Worm (Caenorhabditis elegans) whole organism, L2 larva: ENCODE data around the gene F35B12.9.

ENCODE experiments used
- F13H6.1 ChIP-seq: sonication (generic microtip); optimal IDR thresholded peaks from 2 replicates; lab custom pipeline; 2016; ENCODE audit warnings: missing genetic modification characterization, missing compliant biosample characterization
- alr-1 ChIP-seq: fragments of 150-350 bp; optimal IDR thresholded peaks from 2 replicates; lab custom pipeline; 2014; ENCODE audit warnings: missing biosample characterization, missing genetic modification characterization
- aly-2 ChIP-seq: fragments of 150-350 bp; optimal IDR thresholded peaks from 2 replicates; lab custom pipeline; 2014; ENCODE audit warnings: missing biosample characterization, missing genetic modification characterization
- ama-1 ChIP-seq: fragments of 150-350 bp; optimal IDR thresholded peaks from 2 replicates; lab custom pipeline; 2018; ENCODE audit warnings: inconsistent platforms
- blmp-1 ChIP-seq: sonication (generic microtip); optimal IDR thresholded peaks from 2 replicates; lab custom pipeline; 2017; ENCODE audit warnings: missing genetic modification characterization, mild to moderate bottlenecking, missing compliant biosample characterization, antibody characterized with exemption, moderate library complexity; ENCODE audit not compliant: insufficient read depth
- ceh-82 ChIP-seq: fragments of 150-350 bp; optimal IDR thresholded peaks from 2 replicates; lab custom pipeline; 2014; ENCODE audit warnings: missing biosample characterization, missing genetic modification characterization
- egl-27 ChIP-seq: sonication (generic microtip); optimal IDR thresholded peaks from 3 replicates; lab custom pipeline; 2017; ENCODE audit warnings: missing biosample characterization, missing genetic modification reagents, missing genetic modification characterization
- elt-3 ChIP-seq: sonication (generic microtip); optimal IDR thresholded peaks from 2 replicates; lab custom pipeline; 2017; ENCODE audit warnings: missing biosample characterization, missing genetic modification characterization
- lin-11 ChIP-seq: fragments of 150-350 bp; sonication (generic microtip); optimal IDR thresholded peaks from 2 replicates; lab custom pipeline; 2014; ENCODE audit warnings: missing biosample characterization, missing genetic modification characterization, inconsistent platforms, mixed read lengths
- lin-13 ChIP-seq: fragments of 150-350 bp; optimal IDR thresholded peaks from 2 replicates; lab custom pipeline; 2014; ENCODE audit warnings: missing biosample characterization, missing genetic modification reagents, missing genetic modification characterization
- lin-39 ChIP-seq: fragments of 150-350 bp; optimal IDR thresholded peaks from 2 replicates; lab custom pipeline; 2014; ENCODE audit warnings: missing biosample characterization, missing genetic modification reagents, missing genetic modification characterization
- mab-5 ChIP-seq: fragments of 150-350 bp; optimal IDR thresholded peaks from 2 replicates; lab custom pipeline; 2014; ENCODE audit warnings: missing biosample characterization, missing genetic modification characterization
- mbf-1 ChIP-seq: sonication (generic microtip); optimal IDR thresholded peaks from 2 replicates; lab custom pipeline; 2017; ENCODE audit warnings: missing biosample characterization, missing genetic modification characterization
- mdl-1 ChIP-seq, 2 experiments: fragments of 150-350 bp in 1 of 2; sonication (generic microtip) in 1 of 2; optimal IDR thresholded peaks; 2 replicates each; lab custom pipeline; 2017; ENCODE audit warnings: missing biosample characterization in 2 of 2, missing genetic modification characterization in 2 of 2
- nhr-11 ChIP-seq: fragments of 150-350 bp; optimal IDR thresholded peaks from 2 replicates; lab custom pipeline; 2014; ENCODE audit warnings: missing biosample characterization, missing genetic modification characterization
- nhr-12 ChIP-seq: fragments of 150-350 bp; optimal IDR thresholded peaks from 2 replicates; lab custom pipeline; 2014; ENCODE audit warnings: missing biosample characterization, missing genetic modification characterization
- nhr-129 ChIP-seq: fragments of 150-350 bp; optimal IDR thresholded peaks from 2 replicates; lab custom pipeline; 2014; ENCODE audit warnings: missing biosample characterization, missing genetic modification characterization
- nhr-21 ChIP-seq: fragments of 150-350 bp; optimal IDR thresholded peaks from 2 replicates; lab custom pipeline; 2014; ENCODE audit warnings: missing biosample characterization, missing genetic modification characterization
- nhr-23 ChIP-seq: fragments of 150-350 bp; optimal IDR thresholded peaks from 2 replicates; lab custom pipeline; 2014; ENCODE audit warnings: missing biosample characterization, missing genetic modification reagents, missing genetic modification characterization
- nhr-237 ChIP-seq: fragments of 150-350 bp; optimal IDR thresholded peaks from 2 replicates; lab custom pipeline; 2014; ENCODE audit warnings: missing biosample characterization, missing genetic modification characterization
- nhr-6 ChIP-seq: fragments of 150-350 bp; optimal IDR thresholded peaks from 2 replicates; lab custom pipeline; 2014; ENCODE audit warnings: missing biosample characterization, missing genetic modification characterization
- nhr-77 ChIP-seq: fragments of 150-350 bp; optimal IDR thresholded peaks from 2 replicates; lab custom pipeline; 2014; ENCODE audit warnings: missing biosample characterization, missing genetic modification characterization
- skn-1 ChIP-seq: sonication (generic microtip); optimal IDR thresholded peaks from 2 replicates; lab custom pipeline; 2017; ENCODE audit warnings: missing biosample characterization, missing genetic modification characterization
- sma-9 ChIP-seq, 2 experiments: fragments of 150-350 bp in 1 of 2; sonication (generic microtip) in 1 of 2; optimal IDR thresholded peaks; 2 replicates each; lab custom pipeline; 2014 to 2016; ENCODE audit warnings: missing genetic modification characterization in 2 of 2, mild to moderate bottlenecking in 1 of 2, missing biosample characterization in 1 of 2, missing compliant biosample characterization in 1 of 2, missing genetic modification reagents in 1 of 2, moderate library complexity in 1 of 2
- snpc-4 ChIP-seq: fragments of 150-350 bp; optimal IDR thresholded peaks from 2 replicates; lab custom pipeline; 2014; ENCODE audit warnings: missing biosample characterization, missing genetic modification characterization
- unc-62 ChIP-seq: fragments of 150-350 bp; optimal IDR thresholded peaks from 2 replicates; lab custom pipeline; 2014; ENCODE audit warnings: missing biosample characterization, missing genetic modification reagents, missing genetic modification characterization
- zag-1 ChIP-seq: fragments of 150-350 bp; optimal IDR thresholded peaks from 2 replicates; lab custom pipeline; 2014; ENCODE audit warnings: missing biosample characterization, missing genetic modification characterization
- ztf-1 ChIP-seq: fragments of 200-800 bp; sonication (Bioruptor generic); conservative IDR thresholded peaks from 2 replicates; pipeline ENCODE4 v1.3.6; 2022; ENCODE audit warnings: missing genetic modification characterization, missing compliant biosample characterization
- ztf-11 ChIP-seq: sonication (generic microtip); optimal IDR thresholded peaks from 2 replicates; lab custom pipeline; 2017; ENCODE audit warnings: missing biosample characterization, missing genetic modification characterization
- ztf-4 ChIP-seq: fragments of 150-350 bp; optimal IDR thresholded peaks from 2 replicates; lab custom pipeline; 2014; ENCODE audit warnings: missing biosample characterization, missing genetic modification characterization

Gene F35B12.9

DNA sequence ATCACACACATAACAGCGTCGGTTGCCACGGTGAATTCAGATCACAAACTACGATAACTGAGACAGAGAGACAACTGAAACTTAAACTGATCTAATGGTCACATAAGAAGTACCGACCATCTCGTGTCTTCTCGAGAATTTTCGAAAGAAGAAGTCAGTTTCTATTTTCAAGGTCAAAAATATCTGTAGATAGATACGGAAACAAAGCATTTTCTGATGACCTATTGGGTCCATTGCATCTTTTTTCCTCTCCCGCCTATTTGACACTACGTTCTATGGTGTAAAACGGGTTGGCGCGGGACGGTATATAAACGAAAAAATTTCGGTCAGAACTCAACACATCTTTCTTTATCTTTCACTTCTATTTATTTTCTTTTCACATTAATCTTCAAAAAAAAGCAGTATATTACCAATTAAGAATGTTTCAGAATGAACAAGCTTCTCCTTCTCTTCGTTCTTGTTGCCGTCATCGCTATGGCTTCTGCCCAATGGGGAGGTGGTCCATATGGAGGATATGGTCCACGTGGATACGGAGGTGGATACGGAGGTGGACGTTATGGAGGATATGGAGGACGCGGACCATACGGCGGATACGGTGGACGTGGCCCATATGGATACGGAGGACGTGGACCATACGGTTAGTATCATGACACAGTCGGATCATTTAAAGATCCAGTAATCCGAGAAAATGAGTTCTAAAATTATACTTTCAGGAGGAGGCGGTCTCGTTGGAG lies 15.1 kb downstream of the F35B12.9 start, which contains the start of gene nlp-24 (continued):
- peak; percentile 49 for TF ChIP-seq nhr-6 (tag; lab: Kevin White, UChicago)
- TF ChIP-seq nhr-11, result no peak
- no peak for TF ChIP-seq nhr-77 (tag; lab: Kevin White, UChicago)
- TF ChIP-seq sma-9 (GFP tag; optimal IDR thresholded peaks at IDR 0.05; lab: Kevin White, UChicago), result peak; percentile 72
- TF ChIP-seq sma-9 (tag; optimal IDR thresholded peaks at IDR 0.05; lab: Kevin White, UChicago), result no peak
- no peak for TF ChIP-seq lin-13 (GFP tag; lab: Kevin White, UChicago)
- TF ChIP-seq mbf-1 (tag; lab: Kevin White, UChicago), result no peak

DNA sequence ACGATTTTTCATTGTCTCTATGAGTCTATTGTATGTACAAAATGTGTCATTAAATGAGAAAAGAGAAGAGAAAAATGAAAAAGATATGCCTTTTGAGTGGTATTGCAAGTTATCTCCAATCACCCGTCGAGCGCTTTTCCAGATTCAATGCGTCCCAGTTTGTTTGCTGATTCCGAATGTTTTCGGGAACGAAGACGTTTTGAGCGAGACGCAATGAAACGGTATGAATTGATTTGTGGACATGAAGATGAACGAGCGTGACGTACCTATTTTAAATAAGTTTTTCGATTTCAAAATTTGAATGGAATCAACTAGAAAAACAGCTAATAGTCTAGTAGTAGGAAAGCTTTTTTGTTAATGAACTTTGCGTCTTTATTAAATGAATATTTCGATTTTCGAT lies 15.8 kb downstream of the F35B12.9 start:
- TF ChIP-seq ceh-82 (tag; lab: Kevin White, UChicago) (no peak), mbf-1 (tag; lab: Kevin White, UChicago) (no peak), nhr-129 (no peak), nhr-6 (tag; lab: Kevin White, UChicago) (no peak), blmp-1 (tag; lab: Kevin White, UChicago) (peak; percentile 4), F13H6.1 (tag; lab: Kevin White, UChicago) (no peak), lin-11 (tag; lab: Kevin White, UChicago) (no peak), nhr-237 (tag; lab: Kevin White, UChicago) (peak; percentile 5), nhr-21 (tag; lab: Kevin White, UChicago) (peak; percentile 4), elt-3 (tag; lab: Kevin White, UChicago) (no peak), ama-1 (lab: Kevin White, UChicago) (peak; percentile 53), mdl-1 (tag; optimal IDR thresholded peaks at IDR 0.05; lab: Kevin White, UChicago) (no peak), aly-2 (no peak)

DNA sequence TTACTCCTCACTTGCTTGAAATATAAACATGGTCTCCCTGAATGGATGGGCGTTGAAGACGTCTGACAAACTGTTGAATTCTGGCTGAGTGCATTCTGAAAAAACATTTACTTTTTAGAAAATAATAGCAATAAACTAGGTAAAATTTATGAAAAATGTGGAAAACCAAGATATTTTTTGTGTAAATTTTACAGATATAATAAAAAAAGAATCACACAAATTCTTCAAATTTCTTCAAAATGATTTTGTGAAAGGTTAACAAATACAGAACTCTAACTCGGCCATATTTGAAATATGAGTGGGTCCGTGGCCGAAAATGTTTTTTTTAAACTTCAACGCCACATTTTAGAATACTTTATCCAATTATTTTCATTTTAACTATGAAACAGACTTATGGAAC lies 17.2 kb downstream of the F35B12.9 start, which contains the start of gene glb-15:
Gene glb-15, minus strand, starts transcription at position 101 of the 400 bp plus-strand sequence.
- no peak for TF ChIP-seq lin-39 (tag; lab: Kevin White, UChicago)
- no peak for TF ChIP-seq nhr-23 (tag; lab: Kevin White, UChicago)
- TF ChIP-seq snpc-4 (tag; lab: Kevin White, UChicago), result no peak
- no peak for TF ChIP-seq unc-62 (GFP tag; lab: Kevin White, UChicago)

DNA sequence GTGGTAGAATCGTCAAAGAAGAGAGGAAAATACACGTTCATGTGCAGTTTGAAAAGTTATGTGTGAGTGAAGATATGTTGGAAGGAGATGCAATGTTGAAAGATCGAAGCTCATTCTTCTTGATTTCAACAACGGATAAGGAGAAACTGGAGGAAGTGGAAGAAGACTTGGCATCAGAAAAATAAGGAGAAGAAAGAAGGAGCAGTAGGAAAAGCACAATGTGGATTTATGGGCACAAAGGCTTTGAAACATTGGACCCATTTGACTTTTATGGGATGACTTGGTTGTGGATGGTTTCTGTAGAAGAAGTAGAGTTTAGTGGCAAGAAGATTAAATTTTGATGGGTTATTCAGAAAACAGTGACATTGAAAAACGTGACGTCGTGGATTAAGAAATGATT lies 19.1 kb downstream of the F35B12.9 start:
- TF ChIP-seq zag-1 (tag; lab: Kevin White, UChicago), result no peak
- TF ChIP-seq alr-1 (tag; lab: Kevin White, UChicago), result no peak
- TF ChIP-seq mab-5 (tag; lab: Kevin White, UChicago), result peak; percentile 58
- TF ChIP-seq sma-9 (GFP tag; optimal IDR thresholded peaks at IDR 0.05; lab: Kevin White, UChicago), result no peak
- no peak for TF ChIP-seq sma-9 (tag; optimal IDR thresholded peaks at IDR 0.05; lab: Kevin White, UChicago)
- no peak for TF ChIP-seq mdl-1 (tag; optimal IDR thresholded peaks at IDR 0.05; lab: Kevin White, UChicago)

DNA sequence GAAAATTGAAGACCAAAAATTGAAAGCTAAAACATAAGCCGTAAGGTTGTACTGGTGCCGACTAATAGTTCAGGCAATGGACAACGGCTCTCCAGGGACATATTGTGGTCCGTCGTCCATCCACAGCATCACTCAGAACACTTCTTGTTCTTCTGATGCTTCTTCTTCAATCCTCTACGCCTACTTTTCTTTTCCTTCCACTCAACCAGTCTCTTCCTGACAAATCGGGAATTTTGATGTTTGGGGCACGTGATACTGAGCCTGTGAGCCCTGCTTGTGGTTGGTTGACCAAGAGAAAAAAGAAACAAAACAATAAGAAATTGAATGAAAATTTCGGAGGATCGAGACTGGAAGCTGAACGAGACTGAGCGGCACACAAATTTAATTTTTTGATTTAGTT lies 20.3 kb downstream of the F35B12.9 start:
- TF ChIP-seq mbf-1 (tag; lab: Kevin White, UChicago) (no peak), ztf-1 (GFP tag; lab: Robert Waterston, UW) (no peak), mdl-1 (tag; optimal IDR thresholded peaks at IDR 0.05; lab: Kevin White, UChicago) (peak in 1 of 2 experiments; percentile 3), mab-5 (tag; lab: Kevin White, UChicago) (peak; percentile 0), skn-1 (tag; lab: Kevin White, UChicago) (no peak)

DNA sequence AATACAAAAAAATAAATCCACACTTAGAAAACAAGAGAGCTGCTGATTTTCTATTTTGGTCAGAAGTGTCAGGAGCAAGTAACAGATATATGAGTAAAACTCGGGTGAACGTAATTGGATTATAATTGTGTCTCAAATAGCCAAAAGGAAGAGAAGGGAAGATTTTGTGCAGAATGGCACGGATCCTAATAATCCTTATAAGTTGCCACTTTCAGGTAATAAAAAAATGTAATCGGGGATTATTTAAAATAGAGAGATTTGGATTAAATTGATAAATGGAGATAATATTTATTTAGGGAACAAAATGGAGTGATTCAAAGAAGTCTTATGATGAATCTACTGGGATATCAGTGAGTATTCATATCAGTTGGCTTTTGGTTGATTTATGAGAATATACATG lies 24.0 kb downstream of the F35B12.9 start:
- TF ChIP-seq nhr-11 (no peak), ztf-4 (tag; lab: Kevin White, UChicago) (no peak), unc-62 (GFP tag; lab: Kevin White, UChicago) (no peak), nhr-12 (tag; lab: Kevin White, UChicago) (no peak), blmp-1 (tag; lab: Kevin White, UChicago) (no peak), elt-3 (tag; lab: Kevin White, UChicago) (no peak), skn-1 (tag; lab: Kevin White, UChicago) (no peak), egl-27 (tag; lab: Kevin White, UChicago) (no peak), nhr-6 (tag; lab: Kevin White, UChicago) (no peak), nhr-21 (tag; lab: Kevin White, UChicago) (no peak), lin-11 (tag; lab: Kevin White, UChicago) (no peak), nhr-23 (tag; lab: Kevin White, UChicago) (no peak), ztf-11 (tag; lab: Kevin White, UChicago) (no peak)
- TF ChIP-seq, all 48 proteins: peak for 0
